Fruit fly (Drosophila melanogaster): ENCODE measurements around the gene GstD6.

GstD6 gene

DNA sequence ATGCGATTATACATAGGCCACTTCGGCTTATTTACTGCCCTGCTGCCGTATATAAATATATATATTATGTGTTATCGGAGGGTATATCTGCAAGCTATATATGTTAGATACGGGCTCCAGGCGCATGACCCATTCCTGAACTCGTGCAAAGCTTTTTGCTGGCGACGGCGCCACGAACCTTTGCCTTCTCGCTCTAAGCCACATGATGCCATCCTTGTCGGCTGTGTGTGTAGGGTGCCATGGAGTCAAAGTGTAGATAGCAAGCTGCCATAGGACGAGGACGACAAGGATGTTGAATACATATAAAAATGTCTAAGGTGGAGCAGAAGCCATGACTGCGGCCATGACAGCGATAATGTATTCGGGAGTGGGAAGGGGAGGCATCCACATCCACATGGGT, 29.3 kb upstream of the GstD6 start:
- no peak for TF ChIP-seq gro (GFP tag; optimal IDR thresholded peaks at IDR 0.05)
- TF ChIP-seq CG10321 (GFP tag; IDR thresholded peaks at IDR 0.05) = peak; percentile 73
- no peak for TF ChIP-seq knrl (GFP tag; IDR thresholded peaks at IDR 0.05; ENCODE audit: partially characterized antibody)
- no peak for TF ChIP-seq pfk (GFP tag; optimal IDR thresholded peaks at IDR 0.05)
- TF ChIP-seq CG15011 (GFP tag; optimal IDR thresholded peaks at IDR 0.05) = no peak
- peak; percentile 27 for TF ChIP-seq sens (GFP tag)
- peak; percentile 78 for TF ChIP-seq Nf-YB (GFP tag; optimal IDR thresholded peaks at IDR 0.05)
- TF ChIP-seq CG32532 (GFP tag; IDR thresholded peaks at IDR 0.05) = 0 out of 2 replicates have a peak, but pooled peaks have one; percentile 9
- TF ChIP-seq CG4820 (GFP tag; optimal IDR thresholded peaks at IDR 0.05) = no peak
- TF ChIP-seq wek (GFP tag; optimal IDR thresholded peaks at IDR 0.05) = no peak
- TF ChIP-seq CG1832 (GFP tag; optimal IDR thresholded peaks at IDR 0.05) = peak; percentile 37
- TF ChIP-seq Dll (GFP tag; IDR thresholded peaks at IDR 0.05; ENCODE audit: partially characterized antibody) = no peak
- TF ChIP-seq Adf1 (GFP tag; IDR thresholded peaks at IDR 0.05) = 0 out of 2 replicates have a peak, but pooled peaks have one; percentile 8
- peak; percentile 74 for TF ChIP-seq ewg (GFP tag; optimal IDR thresholded peaks at IDR 0.05)
- peak; percentile 91 for TF ChIP-seq Nf-YC (tag; optimal IDR thresholded peaks at IDR 0.05)
- peak; percentile 20 for TF ChIP-seq CG12071 (GFP tag; optimal IDR thresholded peaks at IDR 0.05)
- peak; percentile 29; the same call in 1 of the 2 replicates for TF ChIP-seq CG32767 (GFP tag; IDR thresholded peaks at IDR 0.05)
- no peak for TF ChIP-seq Spps (tag; optimal IDR thresholded peaks at IDR 0.05)
- TF ChIP-seq Deaf1 (tag; optimal IDR thresholded peaks at IDR 0.05) = peak; percentile 84
- TF ChIP-seq NFAT (GFP tag; IDR thresholded peaks at IDR 0.05) = no peak
- TF ChIP-seq crp (GFP tag; optimal IDR thresholded peaks at IDR 0.05) = no peak

DNA sequence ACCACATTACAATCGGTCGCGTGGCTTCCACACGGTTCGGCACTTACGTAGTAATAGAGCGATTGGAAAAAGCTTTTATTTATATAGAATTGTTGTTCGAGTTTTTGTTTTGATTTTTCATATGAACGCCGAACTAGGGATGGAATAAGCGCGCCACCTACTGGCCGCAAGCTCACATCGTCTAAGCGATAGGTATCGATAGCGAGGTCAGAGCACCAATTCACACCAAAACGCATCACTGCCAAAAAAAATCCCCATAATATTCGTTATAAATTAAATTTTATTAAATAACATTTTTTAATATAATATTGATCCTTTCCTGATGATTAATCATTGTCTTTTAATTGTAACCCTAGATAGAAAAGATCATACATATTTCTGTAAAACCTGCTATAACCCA, 26.4 kb upstream of the GstD6 start, which contains the start of gene CG10038:
Gene CG10038 (minus strand): TSS at position 148 of the 400 bp plus-strand sequence.
- TF ChIP-seq da (GFP tag; optimal IDR thresholded peaks at IDR 0.05) = no peak
- no peak for TF ChIP-seq lmd (GFP tag; IDR thresholded peaks at IDR 0.05)
- 0 out of 3 replicates have a peak, but pooled peaks have one; percentile 28 for TF ChIP-seq Mrtf (GFP tag; IDR thresholded peaks at IDR 0.05)
- TF ChIP-seq nmo (GFP tag; optimal IDR thresholded peaks at IDR 0.05) = peak; percentile 69
- no peak for TF ChIP-seq CG12769 (tag; optimal IDR thresholded peaks at IDR 0.05)
- peak; percentile 11 for TF ChIP-seq Fer3 (tag; optimal IDR thresholded peaks at IDR 0.05)
- no peak for TF ChIP-seq aop (GFP tag; IDR thresholded peaks at IDR 0.05)
- no peak for TF ChIP-seq Hr39 (optimal IDR thresholded peaks at IDR 0.05)
- TF ChIP-seq CG3407 (GFP tag; optimal IDR thresholded peaks at IDR 0.05) = no peak
- TF ChIP-seq NFAT (GFP tag; IDR thresholded peaks at IDR 0.05) = no peak; the same call in 1 of the 2 replicates
- no peak for TF ChIP-seq Drgx (GFP tag; IDR thresholded peaks at IDR 0.05)
- TF ChIP-seq Dref (GFP tag; IDR thresholded peaks at IDR 0.05) = peak; percentile 88
- TF ChIP-seq CG1792 (GFP tag; optimal IDR thresholded peaks at IDR 0.05) = no peak
- peak; percentile 67 for TF ChIP-seq CG33213 (GFP tag; optimal IDR thresholded peaks at IDR 0.05)
- no peak for TF ChIP-seq run (tag; optimal IDR thresholded peaks at IDR 0.05)
- no peak for TF ChIP-seq Sox100B (GFP tag; optimal IDR thresholded peaks at IDR 0.05)
- TF ChIP-seq CG7839 (tag; optimal IDR thresholded peaks at IDR 0.05) = peak; percentile 32
- no peak for TF ChIP-seq CG17359 (tag; optimal IDR thresholded peaks at IDR 0.05)
- TF ChIP-seq bcd (GFP tag; optimal IDR thresholded peaks at IDR 0.05) = peak; percentile 41
- peak; percentile 91 for TF ChIP-seq HLH4C (GFP tag; IDR thresholded peaks at IDR 0.05; ENCODE audit: partially characterized antibody)
- no peak for TF ChIP-seq fd102C (GFP tag; optimal IDR thresholded peaks at IDR 0.05)
- TF ChIP-seq HLHmδ (GFP tag; optimal IDR thresholded peaks at IDR 0.05) = no peak
- TF ChIP-seq Med (GFP tag) = peak; percentile 88
- peak; percentile 15 for TF ChIP-seq Side (GFP tag; optimal IDR thresholded peaks at IDR 0.05)
- TF ChIP-seq Deaf1 (tag; optimal IDR thresholded peaks at IDR 0.05) = no peak
- TF ChIP-seq Hmr (GFP tag; optimal IDR thresholded peaks at IDR 0.05) = peak; percentile 54
- peak; percentile 60 for TF ChIP-seq Ets97D (GFP tag; optimal IDR thresholded peaks at IDR 0.05)
- no peak for TF ChIP-seq C15 (GFP tag; IDR thresholded peaks at IDR 0.05)
- no peak for TF ChIP-seq CG16779 (GFP tag; IDR thresholded peaks at IDR 0.05)
- peak; percentile 59 for TF ChIP-seq Dp (GFP tag; optimal IDR thresholded peaks at IDR 0.05)
- TF ChIP-seq Myb (GFP tag; optimal IDR thresholded peaks at IDR 0.05) = peak; percentile 83
- TF ChIP-seq abd-A (tag; optimal IDR thresholded peaks at IDR 0.05) = no peak
